Fruit fly (Drosophila melanogaster) whole organism: ENCODE measurements around the gene CG7255.

Experiments used
- CG8478 ChIP-seq: fragments of >200 bp; optimal IDR thresholded peaks from 2 replicates; lab custom pipeline; 2018; ENCODE audit warnings: inconsistent platforms
- Dll ChIP-seq: fragments of >200 bp; optimal IDR thresholded peaks from 2 replicates; lab custom pipeline; 2017
- EcR ChIP-seq, 2 experiments: fragments of >200 bp; optimal IDR thresholded peaks; 2 replicates each; lab custom pipeline; 2017; ENCODE audit warnings: missing biosample characterization in 2 of 2, missing genetic modification characterization in 2 of 2, missing genetic modification reagents in 2 of 2
- pan ChIP-seq: fragments of >200 bp; optimal IDR thresholded peaks from 2 replicates; lab custom pipeline; 2017
- psq ChIP-seq: fragments of >200 bp; optimal IDR thresholded peaks from 2 replicates; lab custom pipeline; 2017
- usp ChIP-seq: fragments of >200 bp; optimal IDR thresholded peaks from 2 replicates; lab custom pipeline; 2017; ENCODE audit warnings: missing biosample characterization, missing genetic modification characterization, mixed read lengths

CG7255 gene

dm6 chr3L:15314997-15315396, 10.9 kb downstream of the CG7255 start:
- TF ChIP-seq usp (GFP tag; lab: Kevin White, UChicago) (no peak), psq (no peak), pan (lab: Kevin White, UChicago) (no peak), CG8478 (lab: Kevin White, UChicago) (no peak), Dll (no peak), EcR (GFP tag; optimal IDR thresholded peaks at IDR 0.05; lab: Kevin White, UChicago) (no peak)

dm6 chr3L:15315400-15315799, 11.3 kb downstream of the CG7255 start:
- TF ChIP-seq usp (GFP tag; lab: Kevin White, UChicago) (no peak), Dll (no peak), CG8478 (lab: Kevin White, UChicago) (no peak), psq (no peak), pan (lab: Kevin White, UChicago) (no peak), EcR (GFP tag; optimal IDR thresholded peaks at IDR 0.05; lab: Kevin White, UChicago) (no peak)

- TF ChIP-seq EcR (GFP tag; optimal IDR thresholded peaks at IDR 0.05; lab: Kevin White, UChicago): no peak
- TF ChIP-seq pan (lab: Kevin White, UChicago): no peak
- no peak for TF ChIP-seq psq
- no peak for TF ChIP-seq usp (GFP tag; lab: Kevin White, UChicago)
- no peak for TF ChIP-seq Dll
These were observed 16.2 kb downstream of the CG7255 start for dm6 chr3L:15320241-15320640.

- no peak for TF ChIP-seq EcR (GFP tag; optimal IDR thresholded peaks at IDR 0.05; lab: Kevin White, UChicago)
- TF ChIP-seq usp (GFP tag; lab: Kevin White, UChicago): no peak
- TF ChIP-seq pan (lab: Kevin White, UChicago): no peak
- no peak for TF ChIP-seq Dll
- TF ChIP-seq CG8478 (lab: Kevin White, UChicago): no peak
- no peak for TF ChIP-seq psq
These were observed 17.0 kb downstream of the CG7255 start for dm6 chr3L:15321001-15321438.

- no peak for TF ChIP-seq psq
These were observed 18.1 kb downstream of the CG7255 start for dm6 chr3L:15322173-15322572.

- no peak for TF ChIP-seq Dll
- TF ChIP-seq usp (GFP tag; lab: Kevin White, UChicago): no peak
- no peak for TF ChIP-seq psq
- TF ChIP-seq CG8478 (lab: Kevin White, UChicago): no peak
- no peak for TF ChIP-seq EcR (GFP tag; optimal IDR thresholded peaks at IDR 0.05; lab: Kevin White, UChicago)
- TF ChIP-seq pan (lab: Kevin White, UChicago): no peak
These were observed 21.4 kb downstream of the CG7255 start for dm6 chr3L:15325445-15325844.

- no peak for TF ChIP-seq usp (GFP tag; lab: Kevin White, UChicago)
- no peak for TF ChIP-seq Dll
- TF ChIP-seq CG8478 (lab: Kevin White, UChicago): no peak
- no peak for TF ChIP-seq psq
These were observed 25.5 kb downstream of the CG7255 start for dm6 chr3L:15329261-15330160.

- TF ChIP-seq usp (GFP tag; lab: Kevin White, UChicago): no peak
- no peak for TF ChIP-seq EcR (GFP tag; optimal IDR thresholded peaks at IDR 0.05; lab: Kevin White, UChicago)
- TF ChIP-seq pan (lab: Kevin White, UChicago): no peak
- TF ChIP-seq CG8478 (lab: Kevin White, UChicago): no peak
- no peak for TF ChIP-seq Dll
- no peak for TF ChIP-seq psq
These were observed 26.1 kb downstream of the CG7255 start for dm6 chr3L:15330161-15330542.

dm6 chr3L:15334640-15335039, 30.6 kb downstream of the CG7255 start:
- TF ChIP-seq EcR (GFP tag; optimal IDR thresholded peaks at IDR 0.05; lab: Kevin White, UChicago) (no peak), psq (no peak), Dll (no peak), usp (GFP tag; lab: Kevin White, UChicago) (no peak), CG8478 (lab: Kevin White, UChicago) (no peak), pan (lab: Kevin White, UChicago) (no peak)

- TF ChIP-seq EcR (GFP tag; optimal IDR thresholded peaks at IDR 0.05; lab: Kevin White, UChicago): no peak
- no peak for TF ChIP-seq Dll
- TF ChIP-seq pan (lab: Kevin White, UChicago): no peak
- TF ChIP-seq psq: no peak
- TF ChIP-seq usp (GFP tag; lab: Kevin White, UChicago): no peak
These were observed 32.3 kb downstream of the CG7255 start, which contains the start of gene Toll-6 for dm6 chr3L:15336277-15336821. TSS of gene Toll-6 (plus strand) at chr3L:15336692.

dm6 chr3L:15344923-15345322, 40.9 kb downstream of the CG7255 start:
- TF ChIP-seq usp (GFP tag; lab: Kevin White, UChicago) (no peak), EcR (GFP tag; optimal IDR thresholded peaks at IDR 0.05; lab: Kevin White, UChicago) (no peak), Dll (no peak), pan (lab: Kevin White, UChicago) (no peak), CG8478 (lab: Kevin White, UChicago) (no peak), psq (no peak)

- TF ChIP-seq pan (lab: Kevin White, UChicago) (no peak), Dll (no peak), CG8478 (lab: Kevin White, UChicago) (no peak), EcR (GFP tag; optimal IDR thresholded peaks at IDR 0.05; lab: Kevin White, UChicago) (no peak), usp (GFP tag; lab: Kevin White, UChicago) (no peak), psq (no peak)
These were observed 43.8 kb downstream of the CG7255 start for dm6 chr3L:15347695-15348465.
